Worm (Caenorhabditis elegans) whole organism, young adult: Measurements from ENCODE around the gene irld-2.

ENCODE experiments used
- F10E7.11 ChIP-seq: sonication (generic microtip); optimal IDR thresholded peaks from 2 replicates; lab custom pipeline; 2017; ENCODE audit warnings: mild to moderate bottlenecking, missing genetic modification characterization, moderate library complexity, missing compliant biosample characterization
- F23B12.7 ChIP-seq: sonication (generic microtip); optimal IDR thresholded peaks from 2 replicates; lab custom pipeline; 2017; ENCODE audit warnings: missing genetic modification characterization, mild to moderate bottlenecking, missing compliant biosample characterization, antibody characterized with exemption, moderate library complexity; ENCODE audit not compliant: insufficient read depth
- F55B11.4 ChIP-seq: sonication (generic microtip); optimal IDR thresholded peaks from 2 replicates; lab custom pipeline; 2016; ENCODE audit warnings: missing compliant biosample characterization, missing genetic modification characterization, borderline replicate concordance; ENCODE audit not compliant: insufficient read depth
- K11D2.4 ChIP-seq: fragments of 200-800 bp; sonication (Bioruptor generic); IDR thresholded peaks from 2 replicates; pipeline ENCODE4 v1.3.6; 2022; ENCODE audit warnings: missing genetic modification reagents, missing genetic modification characterization, missing compliant biosample characterization
- K12H6.12 ChIP-seq: fragments of 200-800 bp; sonication (Bioruptor generic); optimal IDR thresholded peaks from 2 replicates; lab custom pipeline; 2018; ENCODE audit warnings: mild to moderate bottlenecking, missing genetic modification characterization, missing compliant biosample characterization
- T26A5.8 ChIP-seq: sonication (generic microtip); optimal IDR thresholded peaks from 2 replicates; lab custom pipeline; 2016; ENCODE audit warnings: missing genetic modification characterization, missing compliant biosample characterization
- Y56A3A.18 ChIP-seq: fragments of 200-800 bp; sonication (Bioruptor generic); IDR thresholded peaks from 2 replicates; pipeline ENCODE4 v1.3.6; 2022; ENCODE audit warnings: missing genetic modification reagents, missing genetic modification characterization, missing compliant biosample characterization
- Y95B8A.8 ChIP-seq: fragments of 200-800 bp; sonication (Bioruptor generic); IDR thresholded peaks from 2 replicates; pipeline ENCODE4 v1.3.6; 2022; ENCODE audit warnings: missing genetic modification reagents, missing genetic modification characterization, missing compliant biosample characterization
- akir-1 ChIP-seq: fragments of 200-800 bp; sonication (Bioruptor generic); optimal IDR thresholded peaks from 2 replicates; lab custom pipeline; 2018; ENCODE audit warnings: mild to moderate bottlenecking, missing genetic modification characterization, moderate library complexity, missing compliant biosample characterization
- atf-7 ChIP-seq: sonication (generic microtip); optimal IDR thresholded peaks from 2 replicates; lab custom pipeline; 2017; ENCODE audit warnings: mild to moderate bottlenecking, missing genetic modification characterization, missing compliant biosample characterization
- attf-5 ChIP-seq: fragments of 200-800 bp; sonication (Bioruptor generic); optimal IDR thresholded peaks from 2 replicates; lab custom pipeline; 2018; ENCODE audit warnings: mild to moderate bottlenecking, missing genetic modification characterization, missing compliant biosample characterization
- bed-1 ChIP-seq: fragments of 200-800 bp; sonication (Bioruptor generic); IDR thresholded peaks from 2 replicates; pipeline ENCODE4 v1.3.6; 2022; ENCODE audit warnings: missing genetic modification reagents, missing genetic modification characterization, missing compliant biosample characterization
- bed-2 ChIP-seq: fragments of 200-800 bp; sonication (Bioruptor generic); IDR thresholded peaks from 2 replicates; pipeline ENCODE4 v1.3.6; 2022; ENCODE audit warnings: missing genetic modification reagents, missing genetic modification characterization, missing compliant biosample characterization
- ccch-3 ChIP-seq: fragments of 200-800 bp; sonication (Bioruptor generic); optimal IDR thresholded peaks from 2 replicates; lab custom pipeline; 2018; ENCODE audit warnings: mild to moderate bottlenecking, missing genetic modification characterization, missing compliant biosample characterization
- cebp-1 ChIP-seq, 2 experiments: fragments of 200-800 bp in 1 of 2; sonication (Bioruptor generic) in 1 of 2; sonication (generic microtip) in 1 of 2; IDR thresholded peaks in 1 of 2; optimal IDR thresholded peaks in 1 of 2; 2 replicates each; pipeline versions ENCODE4 v1.3.6 to Lab custom; 2017 to 2022; ENCODE audit warnings: missing compliant biosample characterization in 2 of 2, missing genetic modification characterization in 2 of 2, mild to moderate bottlenecking in 1 of 2, missing genetic modification reagents in 1 of 2, moderate library complexity in 1 of 2
- ceh-27 ChIP-seq: fragments of 200-800 bp; sonication (Bioruptor generic); optimal IDR thresholded peaks from 2 replicates; lab custom pipeline; 2018; ENCODE audit warnings: mild to moderate bottlenecking, missing genetic modification characterization, moderate library complexity, missing compliant biosample characterization
- ceh-58 ChIP-seq: fragments of 200-800 bp; sonication (Bioruptor generic); IDR thresholded peaks from 2 replicates; pipeline ENCODE4 v1.3.6; 2022; ENCODE audit warnings: missing genetic modification characterization, missing compliant biosample characterization
- ceh-91 ChIP-seq: fragments of 200-800 bp; sonication (Bioruptor generic); IDR thresholded peaks from 2 replicates; pipeline ENCODE4 v1.3.6; 2022; ENCODE audit warnings: missing genetic modification reagents, missing genetic modification characterization, missing compliant biosample characterization
- chd-7 ChIP-seq: sonication (generic microtip); optimal IDR thresholded peaks from 2 replicates; lab custom pipeline; 2016; ENCODE audit warnings: mild to moderate bottlenecking, missing genetic modification characterization, moderate library complexity, missing compliant biosample characterization
- die-1 ChIP-seq: sonication (generic microtip); optimal IDR thresholded peaks from 2 replicates; lab custom pipeline; 2016; ENCODE audit warnings: missing genotype, mild to moderate bottlenecking, missing genetic modification characterization, missing compliant biosample characterization
- efl-1 ChIP-seq: fragments of 150-350 bp; optimal IDR thresholded peaks from 2 replicates; lab custom pipeline; 2014; ENCODE audit warnings: missing biosample characterization, missing genetic modification reagents, missing genetic modification characterization
- egl-18 ChIP-seq: fragments of 200-800 bp; sonication (Bioruptor generic); IDR thresholded peaks from 2 replicates; pipeline ENCODE4 v1.3.6; 2022; ENCODE audit warnings: missing genetic modification reagents, missing genetic modification characterization, missing compliant biosample characterization
- egl-44 ChIP-seq: fragments of 200-800 bp; sonication (Bioruptor generic); IDR thresholded peaks from 2 replicates; pipeline ENCODE4 v1.3.6; 2022; ENCODE audit warnings: missing genetic modification reagents, missing genetic modification characterization, missing compliant biosample characterization
- gei-17 ChIP-seq: fragments of 200-800 bp; sonication (Bioruptor generic); optimal IDR thresholded peaks from 2 replicates; lab custom pipeline; 2018; ENCODE audit warnings: mild to moderate bottlenecking, missing genetic modification characterization, missing compliant biosample characterization
- hlh-26 ChIP-seq: fragments of 200-800 bp; sonication (Bioruptor generic); conservative IDR thresholded peaks from 2 replicates; pipeline ENCODE4 v1.3.6; 2022; ENCODE audit warnings: missing genetic modification reagents, missing genetic modification characterization, missing compliant biosample characterization
- hmg-1.2 ChIP-seq: fragments of 200-800 bp; sonication (Bioruptor generic); IDR thresholded peaks from 2 replicates; pipeline ENCODE4 v1.3.6; 2022; ENCODE audit warnings: missing genetic modification reagents, missing genetic modification characterization, missing compliant biosample characterization
- let-607 ChIP-seq, 2 experiments: fragments of 200-800 bp in 1 of 2; sonication (Bioruptor generic) in 1 of 2; sonication (generic microtip) in 1 of 2; optimal IDR thresholded peaks; 2 replicates each; lab custom pipeline; 2016 to 2018; ENCODE audit warnings: mild to moderate bottlenecking in 2 of 2, missing compliant biosample characterization in 2 of 2, missing genetic modification characterization in 2 of 2, moderate library complexity in 2 of 2, missing genotype in 1 of 2
- lin-26 ChIP-seq: fragments of 200-800 bp; sonication (Bioruptor generic); IDR thresholded peaks from 2 replicates; pipeline ENCODE4 v1.3.6; 2022; ENCODE audit warnings: missing genetic modification reagents, missing genetic modification characterization, missing compliant biosample characterization
- lin-40 ChIP-seq: sonication (generic microtip); optimal IDR thresholded peaks from 2 replicates; lab custom pipeline; 2016; ENCODE audit warnings: missing genetic modification characterization, mild to moderate bottlenecking, missing compliant biosample characterization, missing genotype, missing genetic modification reagents
- lin-54 ChIP-seq: fragments of 200-800 bp; sonication (Bioruptor generic); optimal IDR thresholded peaks from 2 replicates; lab custom pipeline; 2018; ENCODE audit warnings: mild to moderate bottlenecking, missing genetic modification characterization, missing compliant biosample characterization
- lir-1 ChIP-seq: fragments of 200-800 bp; sonication (Bioruptor generic); conservative IDR thresholded peaks from 2 replicates; pipeline ENCODE4 v1.3.6; 2022; ENCODE audit warnings: missing genetic modification reagents, missing genetic modification characterization, missing compliant biosample characterization
- lsl-1 ChIP-seq: fragments of 200-800 bp; sonication (Bioruptor generic); optimal IDR thresholded peaks from 2 replicates; lab custom pipeline; 2018; ENCODE audit warnings: mild to moderate bottlenecking, missing genetic modification characterization, moderate library complexity, missing compliant biosample characterization
- lsy-27 ChIP-seq: sonication (generic microtip); optimal IDR thresholded peaks from 2 replicates; lab custom pipeline; 2017; ENCODE audit warnings: missing genetic modification characterization, mild to moderate bottlenecking, missing compliant biosample characterization, antibody characterized with exemption, missing genotype, borderline replicate concordance; ENCODE audit not compliant: insufficient read depth
- madf-10 ChIP-seq: sonication (generic microtip); optimal IDR thresholded peaks from 2 replicates; lab custom pipeline; 2016; ENCODE audit warnings: mild to moderate bottlenecking, missing genetic modification characterization, missing compliant biosample characterization
- mel-28 ChIP-seq: sonication (generic microtip); optimal IDR thresholded peaks from 2 replicates; lab custom pipeline; 2016; ENCODE audit warnings: borderline replicate concordance, mild to moderate bottlenecking, missing genetic modification characterization, missing compliant biosample characterization
- nhr-80 ChIP-seq: sonication (generic microtip); optimal IDR thresholded peaks from 2 replicates; lab custom pipeline; 2016; ENCODE audit warnings: missing genetic modification characterization, missing compliant biosample characterization
- nhr-90 ChIP-seq: sonication (generic microtip); optimal IDR thresholded peaks from 2 replicates; lab custom pipeline; 2016; ENCODE audit warnings: missing genotype, mild to moderate bottlenecking, missing genetic modification characterization, missing compliant biosample characterization
- pbrm-1 ChIP-seq: fragments of 200-800 bp; sonication (Bioruptor generic); IDR thresholded peaks from 2 replicates; pipeline ENCODE4 v1.3.6; 2022; ENCODE audit warnings: missing genetic modification reagents, missing genetic modification characterization, missing compliant biosample characterization
- rcor-1 ChIP-seq: fragments of 200-800 bp; sonication (Bioruptor generic); IDR thresholded peaks from 2 replicates; pipeline ENCODE4 v1.3.6; 2022; ENCODE audit warnings: missing genetic modification reagents, missing genetic modification characterization, missing compliant biosample characterization
- sptf-2 ChIP-seq: fragments of 200-800 bp; sonication (Bioruptor generic); optimal IDR thresholded peaks from 2 replicates; lab custom pipeline; 2018; ENCODE audit warnings: mild to moderate bottlenecking, missing genetic modification characterization, missing compliant biosample characterization
- tbp1 ChIP-seq: fragments of 200-800 bp; sonication (Bioruptor generic); optimal IDR thresholded peaks from 2 replicates; lab custom pipeline; 2018; ENCODE audit warnings: mild to moderate bottlenecking, missing genetic modification characterization, missing compliant biosample characterization
- unc-130 ChIP-seq: sonication (generic microtip); optimal IDR thresholded peaks from 2 replicates; lab custom pipeline; 2016; ENCODE audit warnings: missing genetic modification reagents, missing genetic modification characterization, missing compliant biosample characterization
- ztf-25 ChIP-seq: fragments of 200-800 bp; sonication (Bioruptor generic); IDR thresholded peaks from 2 replicates; pipeline ENCODE4 v1.3.6; 2022; ENCODE audit warnings: missing genetic modification reagents, missing genetic modification characterization, missing compliant biosample characterization
- ztf-26 ChIP-seq: sonication (generic microtip); optimal IDR thresholded peaks from 2 replicates; lab custom pipeline; 2017; ENCODE audit warnings: missing genetic modification characterization, missing compliant biosample characterization
- ztf-3 ChIP-seq: fragments of 200-800 bp; sonication (Bioruptor generic); optimal IDR thresholded peaks from 2 replicates; lab custom pipeline; 2018; ENCODE audit warnings: mild to moderate bottlenecking, missing genetic modification characterization, missing compliant biosample characterization

irld-2 gene

ce11 chrX:13356469-13356868 is 38.4 kb downstream of the irld-2 start (continued):
- TF ChIP-seq ztf-3 (GFP tag; lab: Kevin White, UChicago): no peak
- TF ChIP-seq F55B11.4: no peak
- no peak for TF ChIP-seq ztf-25 (GFP tag; lab: Robert Waterston, UW)
- no peak for TF ChIP-seq lin-54 (GFP tag; lab: Kevin White, UChicago)
- no peak for TF ChIP-seq egl-18 (GFP tag; lab: Robert Waterston, UW)
- TF ChIP-seq gei-17: peak; percentile 9
- no peak for TF ChIP-seq ceh-27
- no peak for TF ChIP-seq pbrm-1 (GFP tag; lab: Robert Waterston, UW)

DNA sequence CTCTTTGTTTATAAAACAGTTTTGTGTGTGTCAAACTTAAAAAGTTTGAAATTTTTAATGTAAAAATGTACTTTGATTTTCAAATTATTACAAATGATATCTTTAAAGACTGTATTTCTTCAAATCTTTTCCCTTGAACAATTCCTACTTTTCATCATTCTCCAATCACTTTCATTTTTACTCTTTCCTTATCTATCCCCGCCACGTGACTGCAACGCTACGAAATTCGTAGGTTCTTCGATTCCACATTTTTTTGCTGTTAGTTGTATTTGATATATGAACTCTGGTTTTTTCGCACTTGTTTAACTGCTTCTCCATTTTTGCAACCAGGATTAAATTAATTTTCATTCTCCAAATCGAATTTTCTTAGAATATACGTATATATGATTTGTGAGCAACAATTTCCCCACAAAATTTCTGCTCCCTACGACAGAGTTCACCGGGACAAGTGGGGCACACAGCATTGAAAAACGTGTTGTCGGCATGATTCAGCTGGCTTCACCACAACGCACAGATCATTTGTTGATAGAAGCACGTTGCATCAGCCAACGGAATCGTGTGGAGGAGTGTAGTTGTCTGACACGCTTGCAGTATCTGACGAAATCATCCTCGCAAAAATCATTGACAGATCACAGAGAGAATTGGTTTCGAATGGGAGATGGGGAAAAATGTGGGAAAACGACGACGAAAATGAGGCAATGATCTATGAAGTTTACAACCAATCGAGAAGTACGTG is 40.0 kb downstream of the irld-2 start:
- TF ChIP-seq lsy-27 (tag; lab: Kevin White, UChicago): no peak
- peak; percentile 44 for TF ChIP-seq lin-40 (tag; lab: Kevin White, UChicago)
- no peak for TF ChIP-seq rcor-1 (GFP tag; lab: Robert Waterston, UW)
- TF ChIP-seq lin-26 (GFP tag; lab: Robert Waterston, UW): 0 out of 2 replicates have a peak, but pooled peaks have one; percentile 28
- no peak for TF ChIP-seq nhr-90 (tag; lab: Kevin White, UChicago)
- TF ChIP-seq ztf-26: peak; percentile 7
- no peak for TF ChIP-seq K11D2.4 (GFP tag; lab: Robert Waterston, UW)
- no peak for TF ChIP-seq unc-130 (GFP tag; lab: Kevin White, UChicago)
- TF ChIP-seq hlh-26 (GFP tag; lab: Robert Waterston, UW): no peak
- peak; percentile 8 for TF ChIP-seq K12H6.12 (tag; lab: Kevin White, UChicago)
- peak; percentile 76 for TF ChIP-seq nhr-80 (tag; lab: Kevin White, UChicago)
- no peak for TF ChIP-seq ceh-91
- no peak for TF ChIP-seq ceh-58 (GFP tag; lab: Robert Waterston, UW)
- no peak for TF ChIP-seq ceh-27
- no peak for TF ChIP-seq tbp1 (GFP tag; lab: Kevin White, UChicago)
- 0 out of 2 replicates have a peak, but pooled peaks have one; percentile 10 for TF ChIP-seq egl-44 (GFP tag; lab: Robert Waterston, UW)
- TF ChIP-seq lir-1 (GFP tag; lab: Robert Waterston, UW): no peak
- peak; percentile 49 for TF ChIP-seq atf-7 (tag; lab: Kevin White, UChicago)
- TF ChIP-seq T26A5.8 (tag; lab: Kevin White, UChicago): no peak
- no peak for TF ChIP-seq mel-28
- TF ChIP-seq Y95B8A.8 (GFP tag; lab: Robert Waterston, UW): 0 out of 2 replicates have a peak, but pooled peaks have one; percentile 23
- no peak for TF ChIP-seq F10E7.11 (tag; lab: Kevin White, UChicago)
- TF ChIP-seq F23B12.7 (tag; lab: Kevin White, UChicago): no peak
- TF ChIP-seq chd-7 (tag; lab: Kevin White, UChicago): peak; percentile 44
- TF ChIP-seq bed-2 (GFP tag; lab: Robert Waterston, UW): no peak
- TF ChIP-seq akir-1 (GFP tag; lab: Kevin White, UChicago): no peak
- TF ChIP-seq efl-1 (GFP tag; lab: Kevin White, UChicago): no peak
- TF ChIP-seq lsl-1 (GFP tag; lab: Kevin White, UChicago): no peak
- TF ChIP-seq die-1 (tag; lab: Kevin White, UChicago): no peak
- TF ChIP-seq cebp-1 (GFP tag; IDR thresholded peaks at IDR 0.05; lab: Robert Waterston, UW): no peak
- peak; percentile 66 for TF ChIP-seq cebp-1 (tag; optimal IDR thresholded peaks at IDR 0.05; lab: Kevin White, UChicago)
- no peak for TF ChIP-seq Y56A3A.18 (GFP tag; lab: Robert Waterston, UW)
- no peak for TF ChIP-seq sptf-2 (GFP tag; lab: Kevin White, UChicago)
- no peak for TF ChIP-seq bed-1 (GFP tag; lab: Robert Waterston, UW)
- TF ChIP-seq hmg-1.2: no peak
- TF ChIP-seq let-607 (tag; optimal IDR thresholded peaks at IDR 0.05; lab: Kevin White, UChicago): peak in 1 of 2 experiments; percentile 67
- no peak for TF ChIP-seq madf-10 (tag; lab: Kevin White, UChicago)
- no peak for TF ChIP-seq ccch-3 (GFP tag; lab: Kevin White, UChicago)
- TF ChIP-seq attf-5 (GFP tag; lab: Kevin White, UChicago): peak; percentile 16
